Worm (Caenorhabditis elegans): Measurements from ENCODE around the gene ndx-6.

DNA sequence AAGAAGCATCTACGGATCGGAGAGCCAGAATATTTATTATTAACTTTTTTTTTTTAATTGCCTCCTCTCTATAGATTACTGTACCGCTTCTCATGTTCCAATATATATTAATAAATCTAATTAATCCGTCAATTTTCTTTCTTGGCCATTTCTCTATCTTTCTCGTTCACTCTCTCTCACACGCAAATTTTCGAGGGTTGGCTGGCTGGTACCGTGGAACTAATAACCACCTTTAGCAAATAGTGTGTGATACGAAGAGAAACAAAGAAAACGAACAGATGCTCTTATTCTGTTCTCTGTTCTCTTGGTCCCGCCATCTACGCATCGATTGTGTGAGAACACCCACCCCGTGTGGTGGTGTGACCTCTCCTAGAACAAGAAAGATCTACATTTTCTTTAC is 28.6 kb upstream of the ndx-6 start:
- TF ChIP-seq ama-1 (optimal IDR thresholded peaks at IDR 0.05): no peak
- peak; percentile 3; the same call in 1 of the 2 replicates for TF ChIP-seq flt-1 (GFP tag; IDR thresholded peaks at IDR 0.05)
- no peak for TF ChIP-seq tbx-11 (GFP tag; IDR thresholded peaks at IDR 0.05)
- TF ChIP-seq ceh-36 (tag; optimal IDR thresholded peaks at IDR 0.05): no peak
- TF ChIP-seq scrt-1 (GFP tag; IDR thresholded peaks at IDR 0.05): no peak
- TF ChIP-seq pes-1 (GFP tag; IDR thresholded peaks at IDR 0.05): no peak
- no peak for TF ChIP-seq hmbx-1 (tag; optimal IDR thresholded peaks at IDR 0.05)
- TF ChIP-seq ceh-13 (GFP tag; optimal IDR thresholded peaks at IDR 0.05): no peak
- 0 out of 2 replicates have a peak, but pooled peaks have one; percentile 10 for TF ChIP-seq sea-1 (GFP tag; conservative IDR thresholded peaks at IDR 0.05)
- no peak for TF ChIP-seq hnd-1 (tag; optimal IDR thresholded peaks at IDR 0.05)
- TF ChIP-seq F13C5.2 (tag; optimal IDR thresholded peaks at IDR 0.05): no peak
